Worm (Caenorhabditis elegans) whole organism, L4/young adult: ENCODE results near the gene cutl-15.

Experiments used
- W03F9.2 ChIP-seq: fragments of 150-350 bp; optimal IDR thresholded peaks from 2 replicates; lab custom pipeline; 2014; ENCODE audit warnings: missing biosample characterization, missing genetic modification characterization
- dao-5 ChIP-seq: sonication (generic microtip); optimal IDR thresholded peaks from 2 replicates; lab custom pipeline; 2016; ENCODE audit warnings: missing genotype, missing genetic modification characterization, moderate library complexity, missing compliant biosample characterization
- him-1 ChIP-seq: sonication (generic microtip); optimal IDR thresholded peaks from 2 replicates; lab custom pipeline; 2016; ENCODE audit warnings: missing genotype, missing genetic modification reagents, missing genetic modification characterization, missing compliant biosample characterization

- TF ChIP-seq him-1 = no peak
- TF ChIP-seq dao-5 (tag; lab: Kevin White, UChicago) = no peak
- TF ChIP-seq W03F9.2 = no peak
Observed at ce11 chrII:8992780-8993179, 45.3 kb upstream of the cutl-15 start, which contains the start of gene ooc-5.
